Worm (Caenorhabditis elegans) whole organism, L4 larva: ENCODE measurements around the gene npr-40.

Experiments
- ama-1 ChIP-seq: fragments of 150-350 bp; optimal IDR thresholded peaks from 2 replicates; lab custom pipeline; 2014; ENCODE audit warnings: inconsistent platforms, mixed read lengths
- arid-1 ChIP-seq: fragments of 200-800 bp; sonication (Bioruptor generic); conservative IDR thresholded peaks from 2 replicates; pipeline ENCODE4 v1.3.6; 2022; ENCODE audit warnings: missing genetic modification reagents, missing genetic modification characterization, missing compliant biosample characterization
- madf-5 ChIP-seq, 2 experiments: fragments of 200-800 bp; sonication (Bioruptor generic); IDR thresholded peaks; 2 replicates each; pipeline ENCODE4 v1.3.6; 2022; ENCODE audit warnings: missing compliant biosample characterization in 2 of 2, missing genetic modification characterization in 2 of 2
- mep-1 ChIP-seq: fragments of 150-350 bp; sonication (generic microtip); optimal IDR thresholded peaks from 3 replicates; lab custom pipeline; 2014; ENCODE audit warnings: missing biosample characterization, missing genetic modification characterization
- mxl-3 ChIP-seq: fragments of 200-800 bp; sonication (Bioruptor generic); optimal IDR thresholded peaks from 2 replicates; lab custom pipeline; 2018; ENCODE audit warnings: mild to moderate bottlenecking, missing genetic modification characterization, missing compliant biosample characterization
- nhr-237 ChIP-seq: sonication (generic microtip); optimal IDR thresholded peaks from 2 replicates; lab custom pipeline; 2017; ENCODE audit warnings: missing biosample characterization, missing genetic modification characterization
- nhr-77 ChIP-seq: fragments of 150-350 bp; optimal IDR thresholded peaks from 2 replicates; lab custom pipeline; 2014; ENCODE audit warnings: missing biosample characterization, missing genetic modification characterization

DNA sequence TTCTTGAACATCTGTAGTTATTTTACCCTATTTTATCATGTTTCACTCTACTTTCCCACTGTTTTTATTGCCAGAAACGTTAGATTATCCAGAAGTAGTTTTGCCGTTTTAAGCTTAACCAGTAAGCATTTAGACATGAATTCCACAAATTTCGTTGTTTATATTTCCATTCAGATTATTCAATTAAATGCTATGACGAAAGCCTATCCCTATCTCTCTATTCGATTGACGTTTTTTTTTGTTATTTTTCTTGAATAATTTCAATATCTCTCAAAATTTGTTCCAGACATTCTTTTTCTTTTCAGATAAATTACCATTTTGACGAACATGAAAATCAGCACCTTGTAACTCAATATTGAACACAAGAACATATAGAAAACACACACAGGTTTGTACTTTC is at the start of gene npr-40:
- TF ChIP-seq nhr-237 (tag; lab: Kevin White, UChicago) (no peak), mxl-3 (no peak), nhr-77 (no peak), ama-1 (lab: Kevin White, UChicago) (no peak), madf-5 (GFP tag; IDR thresholded peaks at IDR 0.05; lab: Robert Waterston, UW) (no peak), arid-1 (GFP tag; lab: Robert Waterston, UW) (no peak), mep-1 (tag; lab: Kevin White, UChicago) (no peak)
